Worm (Caenorhabditis elegans) whole organism, L3 larva: ENCODE results near the gene pms-2.

ENCODE experiments used
- ceh-9 ChIP-seq: sonication (generic microtip); optimal IDR thresholded peaks from 2 replicates; lab custom pipeline; 2018; ENCODE audit warnings: missing biosample characterization, missing genetic modification characterization
- lin-15B ChIP-seq: fragments of 150-350 bp; optimal IDR thresholded peaks from 2 replicates; lab custom pipeline; 2014; ENCODE audit warnings: missing biosample characterization, missing genetic modification characterization
- pqm-1 ChIP-seq: fragments of 150-350 bp; optimal IDR thresholded peaks from 2 replicates; lab custom pipeline; 2017; ENCODE audit warnings: missing biosample characterization, missing genetic modification characterization, inconsistent platforms

- no peak for TF ChIP-seq pqm-1 (tag; lab: Kevin White, UChicago)
- no peak for TF ChIP-seq ceh-9 (tag; lab: Kevin White, UChicago)
- no peak for TF ChIP-seq lin-15B
Observed at ce11 chrV:11610049-11610448, 39.6 kb upstream of the pms-2 start, which contains the start of gene piit-1.
